Fruit fly (Drosophila melanogaster): Measurements from ENCODE around the gene CG43998.

DNA sequence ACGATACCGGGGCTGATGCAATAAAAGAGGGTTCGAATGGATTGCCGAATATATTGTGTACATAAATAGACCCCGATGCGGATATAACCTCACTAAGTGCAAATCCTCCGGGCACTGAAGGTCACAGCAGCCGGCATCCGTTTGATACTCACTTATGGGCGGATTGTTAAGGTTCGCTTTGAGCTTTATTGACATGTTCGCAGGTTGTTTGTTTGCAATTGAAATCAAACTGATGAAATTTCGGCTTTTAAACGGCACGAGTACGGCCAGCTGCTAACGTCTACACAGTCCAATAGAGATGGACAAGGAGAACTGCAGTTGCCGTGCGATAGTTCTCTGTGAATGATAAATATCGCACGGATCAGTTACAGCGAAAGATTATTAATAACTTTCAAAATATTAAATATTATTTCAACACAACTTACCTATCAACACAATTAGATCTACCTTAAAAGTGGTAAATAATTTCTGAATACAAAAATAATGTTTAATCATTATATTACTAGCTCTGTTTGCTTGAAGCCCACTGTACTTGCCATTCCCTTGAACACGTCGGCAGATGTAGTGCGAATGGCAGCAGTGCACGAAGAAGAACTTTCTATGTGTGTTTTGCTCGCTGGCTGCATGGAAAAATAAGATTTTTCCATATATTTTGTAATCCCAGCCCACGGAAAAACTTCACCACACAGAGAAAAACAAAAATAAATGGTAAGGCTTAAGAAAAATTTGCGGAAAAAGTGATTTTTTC is 29.5 kb upstream of the CG43998 start, which contains the start of the genes GluProRS and AP-1sigma:
- TF ChIP-seq CG7101 (tag; optimal IDR thresholded peaks at IDR 0.05) (peak; percentile 88), CG33017 (tag; optimal IDR thresholded peaks at IDR 0.05) (peak; percentile 73), Hr96 (GFP tag; optimal IDR thresholded peaks at IDR 0.05) (peak; percentile 79), cic (GFP tag; optimal IDR thresholded peaks at IDR 0.05) (peak; percentile 45), CG11617 (GFP tag; optimal IDR thresholded peaks at IDR 0.05) (peak; percentile 83), toe (GFP tag; optimal IDR thresholded peaks at IDR 0.05) (peak; percentile 93), kay (GFP tag; ENCODE audit: borderline replicate concordance) (no peak), ovo (GFP tag; optimal IDR thresholded peaks at IDR 0.05) (peak; percentile 81), tj (GFP tag; optimal IDR thresholded peaks at IDR 0.05) (peak; percentile 63), CG14711 (tag; optimal IDR thresholded peaks at IDR 0.05) (peak; percentile 85), cnc (optimal IDR thresholded peaks at IDR 0.05) (no peak), CG5204 (GFP tag; optimal IDR thresholded peaks at IDR 0.05) (peak; percentile 91), Crg-1 (GFP tag; optimal IDR thresholded peaks at IDR 0.05) (peak; percentile 84)
